Fruit fly (Drosophila melanogaster) whole organism, prepupa: ENCODE measurements around the gene Nhe3.

Experiments
- CG10631 ChIP-seq: fragments of 200-800 bp; sonication (Bioruptor generic); optimal IDR thresholded peaks from 2 replicates; lab custom pipeline; 2016; ENCODE audit warnings: missing biosample characterization, missing genetic modification characterization
- CG10669 ChIP-seq: fragments of 200-800 bp; sonication (Bioruptor generic); optimal IDR thresholded peaks from 3 replicates; lab custom pipeline; 2018; ENCODE audit warnings: missing biosample characterization, mild to moderate bottlenecking, missing genetic modification characterization, moderate library complexity
- CG11902 ChIP-seq: fragments of 200-800 bp; sonication (Bioruptor generic); optimal IDR thresholded peaks from 3 replicates; lab custom pipeline; 2016; ENCODE audit warnings: missing biosample characterization, missing genetic modification characterization
- CG15336 ChIP-seq: fragments of 200-800 bp; sonication (Bioruptor generic); IDR thresholded peaks from 2 replicates; pipeline ENCODE4 v1.3.6; 2022; ENCODE audit warnings: missing biosample characterization, missing genetic modification characterization
- CG1621 ChIP-seq: fragments of 200-800 bp; sonication (Bioruptor generic); optimal IDR thresholded peaks from 3 replicates; lab custom pipeline; 2018; ENCODE audit warnings: missing biosample characterization, mild to moderate bottlenecking, missing genetic modification characterization
- CG16779 ChIP-seq: fragments of 200-800 bp; sonication (Bioruptor generic); optimal IDR thresholded peaks from 3 replicates; lab custom pipeline; 2017; ENCODE audit warnings: missing biosample characterization, mild to moderate bottlenecking, missing genetic modification characterization
- CG31627 ChIP-seq: fragments of 200-800 bp; sonication (Bioruptor generic); optimal IDR thresholded peaks from 3 replicates; lab custom pipeline; 2016; ENCODE audit warnings: missing biosample characterization, missing genetic modification characterization
- CG32006 ChIP-seq: fragments of 200-800 bp; sonication (Bioruptor generic); optimal IDR thresholded peaks from 3 replicates; lab custom pipeline; 2017; ENCODE audit warnings: missing biosample characterization, mild to moderate bottlenecking, missing genetic modification characterization
- CG34406 ChIP-seq: fragments of 200-800 bp; sonication (Bioruptor generic); optimal IDR thresholded peaks from 3 replicates; lab custom pipeline; 2016; ENCODE audit warnings: missing biosample characterization, missing genetic modification characterization
- CG3919 ChIP-seq: fragments of 200-800 bp; sonication (Bioruptor generic); optimal IDR thresholded peaks from 3 replicates; lab custom pipeline; 2016; ENCODE audit warnings: missing biosample characterization, missing genetic modification characterization
- CG6163 ChIP-seq: fragments of 200-800 bp; sonication (Bioruptor generic); IDR thresholded peaks from 3 replicates; pipeline ENCODE4 v1.3.6; 2022; ENCODE audit warnings: missing biosample characterization, missing genetic modification characterization
- CG6276 ChIP-seq: fragments of 200-800 bp; sonication (Bioruptor generic); optimal IDR thresholded peaks from 2 replicates; lab custom pipeline; 2017; ENCODE audit warnings: missing biosample characterization, mild to moderate bottlenecking, missing genetic modification characterization
- CG6792 ChIP-seq: fragments of 200-800 bp; sonication (Bioruptor generic); optimal IDR thresholded peaks from 3 replicates; lab custom pipeline; 2016; ENCODE audit warnings: missing biosample characterization, missing genetic modification characterization
- CG6808 ChIP-seq: fragments of 200-800 bp; sonication (Bioruptor generic); optimal IDR thresholded peaks from 3 replicates; lab custom pipeline; 2017; ENCODE audit warnings: missing biosample characterization, missing genetic modification characterization, mild to moderate bottlenecking, moderate library complexity, missing genetic modification reagents
- CG6854 ChIP-seq: fragments of 200-800 bp; sonication (Bioruptor generic); optimal IDR thresholded peaks from 2 replicates; lab custom pipeline; 2017; ENCODE audit warnings: missing biosample characterization, mild to moderate bottlenecking, missing genetic modification characterization
- CG7368 ChIP-seq: fragments of 200-800 bp; sonication (Bioruptor generic); optimal IDR thresholded peaks from 3 replicates; lab custom pipeline; 2016; ENCODE audit warnings: missing biosample characterization, missing genetic modification characterization
- CG8119 ChIP-seq: fragments of 200-800 bp; sonication (Bioruptor generic); IDR thresholded peaks from 3 replicates; pipeline ENCODE4 v1.3.6; 2022; ENCODE audit warnings: missing biosample characterization, missing genetic modification characterization
- CG8319 ChIP-seq: fragments of 200-800 bp; sonication (Bioruptor generic); optimal IDR thresholded peaks from 3 replicates; lab custom pipeline; 2016; ENCODE audit warnings: missing biosample characterization, missing genetic modification characterization
- CG8632 ChIP-seq: fragments of 200-800 bp; sonication (Bioruptor generic); optimal IDR thresholded peaks from 3 replicates; lab custom pipeline; 2016; ENCODE audit warnings: missing biosample characterization, missing genetic modification characterization
- CG9139 ChIP-seq: fragments of 200-800 bp; sonication (Bioruptor generic); optimal IDR thresholded peaks from 3 replicates; lab custom pipeline; 2017; ENCODE audit warnings: missing biosample characterization, mild to moderate bottlenecking, missing genetic modification characterization
- Eip75B ChIP-seq: fragments of 200-800 bp; sonication (Bioruptor generic); optimal IDR thresholded peaks from 3 replicates; lab custom pipeline; 2016; ENCODE audit warnings: missing biosample characterization, missing genetic modification characterization
- Eip78C ChIP-seq: fragments of 200-800 bp; sonication (Bioruptor generic); peaks from one replicate; lab custom pipeline; 2016; ENCODE audit warnings: missing biosample characterization, missing genetic modification characterization
- Eip93F ChIP-seq: fragments of 200-800 bp; sonication (Bioruptor generic); optimal IDR thresholded peaks from 2 replicates; lab custom pipeline; 2016; ENCODE audit warnings: missing biosample characterization, mild to moderate bottlenecking, missing genetic modification characterization
- Ets21C ChIP-seq: fragments of 200-800 bp; sonication (Bioruptor generic); optimal IDR thresholded peaks from 3 replicates; lab custom pipeline; 2016; ENCODE audit warnings: missing biosample characterization, missing genetic modification characterization
- Hr38 ChIP-seq: sonication (Bioruptor generic); optimal IDR thresholded peaks from 2 replicates; lab custom pipeline; 2016; ENCODE audit warnings: missing biosample characterization, missing genetic modification characterization
- Hr39 ChIP-seq: fragments of 200-800 bp; sonication (Bioruptor generic); optimal IDR thresholded peaks from 2 replicates; lab custom pipeline; 2016; ENCODE audit warnings: missing biosample characterization, missing genetic modification characterization
- Hr4 ChIP-seq: fragments of 200-800 bp; sonication (Bioruptor generic); optimal IDR thresholded peaks from 3 replicates; lab custom pipeline; 2016; ENCODE audit warnings: missing biosample characterization, missing genetic modification characterization
- Lpt ChIP-seq: fragments of 200-800 bp; sonication (Bioruptor generic); optimal IDR thresholded peaks from 3 replicates; lab custom pipeline; 2016; ENCODE audit warnings: missing biosample characterization, missing genetic modification characterization
- Met ChIP-seq: fragments of 200-800 bp; sonication (Bioruptor generic); optimal IDR thresholded peaks from 3 replicates; lab custom pipeline; 2016; ENCODE audit warnings: missing biosample characterization, missing genetic modification characterization
- Smox ChIP-seq: fragments of 200-800 bp; sonication (Bioruptor generic); optimal IDR thresholded peaks from 3 replicates; lab custom pipeline; 2016; ENCODE audit warnings: missing biosample characterization, missing genetic modification characterization
- Sox102F ChIP-seq: fragments of 200-800 bp; sonication (Bioruptor generic); optimal IDR thresholded peaks from 2 replicates; lab custom pipeline; 2016; ENCODE audit warnings: missing biosample characterization, mild to moderate bottlenecking, missing genetic modification characterization
- acj6 ChIP-seq: fragments of 200-800 bp; sonication (Bioruptor generic); optimal IDR thresholded peaks from 3 replicates; lab custom pipeline; 2016; ENCODE audit warnings: missing biosample characterization, missing genetic modification characterization
- cyc ChIP-seq: fragments of 200-800 bp; sonication (Bioruptor generic); optimal IDR thresholded peaks from 3 replicates; lab custom pipeline; 2016; ENCODE audit warnings: missing biosample characterization, missing genetic modification characterization
- dac ChIP-seq: fragments of 200-800 bp; sonication (Bioruptor generic); optimal IDR thresholded peaks from 2 replicates; lab custom pipeline; 2017; ENCODE audit warnings: missing biosample characterization, mild to moderate bottlenecking, missing genetic modification characterization
- dsx ChIP-seq: fragments of 200-800 bp; optimal IDR thresholded peaks from 3 replicates; lab custom pipeline; 2019; ENCODE audit warnings: missing biosample characterization, mild to moderate bottlenecking, missing genetic modification characterization, moderate library complexity; ENCODE audit not compliant: poor library complexity, severe bottlenecking
- eg ChIP-seq: fragments of 200-800 bp; sonication (Bioruptor generic); IDR thresholded peaks from 3 replicates; pipeline ENCODE4 v1.3.6; 2022; ENCODE audit warnings: missing biosample characterization, missing genetic modification characterization
- esn ChIP-seq: fragments of 200-800 bp; sonication (Bioruptor generic); optimal IDR thresholded peaks from 2 replicates; lab custom pipeline; 2016; ENCODE audit warnings: missing biosample characterization, mild to moderate bottlenecking, missing genetic modification characterization, moderate library complexity
- fd85E ChIP-seq: fragments of 200-800 bp; sonication (Bioruptor generic); optimal IDR thresholded peaks from 3 replicates; lab custom pipeline; 2016; ENCODE audit warnings: missing biosample characterization, missing genetic modification characterization
- fkh ChIP-seq: fragments of 200-800 bp; sonication (Bioruptor generic); optimal IDR thresholded peaks from 3 replicates; lab custom pipeline; 2017; ENCODE audit warnings: missing biosample characterization, mild to moderate bottlenecking, missing genetic modification characterization, moderate library complexity
- lz ChIP-seq: fragments of 200-800 bp; sonication (Bioruptor generic); optimal IDR thresholded peaks from 3 replicates; lab custom pipeline; 2016; ENCODE audit warnings: missing biosample characterization, missing genetic modification characterization
- net ChIP-seq: fragments of 200-800 bp; sonication (Bioruptor generic); optimal IDR thresholded peaks from 3 replicates; lab custom pipeline; 2016; ENCODE audit warnings: missing biosample characterization, missing genetic modification characterization
- pdm3 ChIP-seq: fragments of 200-800 bp; sonication (Bioruptor generic); optimal IDR thresholded peaks from 3 replicates; lab custom pipeline; 2016; ENCODE audit warnings: missing biosample characterization, missing genetic modification characterization
- salr ChIP-seq, 2 experiments: fragments of 200-800 bp; sonication (Bioruptor generic); optimal IDR thresholded peaks; 3 replicates each; lab custom pipeline; 2016 to 2018; ENCODE audit warnings: missing biosample characterization in 2 of 2, missing genetic modification characterization in 2 of 2, mild to moderate bottlenecking in 1 of 2
- spab ChIP-seq: fragments of 200-800 bp; sonication (Bioruptor generic); optimal IDR thresholded peaks from 2 replicates; lab custom pipeline; 2017; ENCODE audit warnings: missing biosample characterization, mild to moderate bottlenecking, missing genetic modification characterization, missing genetic modification reagents
- ss ChIP-seq, 2 experiments: fragments of 200-800 bp; sonication (Bioruptor generic); optimal IDR thresholded peaks; 2 replicates in 1 of 2; 3 replicates in 1 of 2; lab custom pipeline; 2017 to 2018; ENCODE audit warnings: mild to moderate bottlenecking in 2 of 2, missing biosample characterization in 2 of 2, missing genetic modification characterization in 2 of 2, moderate library complexity in 1 of 2
- svp ChIP-seq: fragments of 200-800 bp; sonication (Bioruptor generic); peaks from one replicate; lab custom pipeline; 2016; ENCODE audit warnings: missing biosample characterization, missing genetic modification characterization
- topi ChIP-seq: fragments of 200-800 bp; sonication (Bioruptor generic); optimal IDR thresholded peaks from 3 replicates; lab custom pipeline; 2016; ENCODE audit warnings: missing biosample characterization, missing genetic modification characterization
- vri ChIP-seq: fragments of 200-800 bp; sonication (Bioruptor generic); optimal IDR thresholded peaks from 3 replicates; lab custom pipeline; 2016; ENCODE audit warnings: missing biosample characterization, mild to moderate bottlenecking, missing genetic modification characterization

Nhe3 gene

dm6 chr2L:6693794-6694254 lies 9.7 kb upstream of the Nhe3 start (continued):
- TF ChIP-seq CG10669 (GFP tag; lab: Kevin White, UChicago) (peak; percentile 62), CG6854 (GFP tag; lab: Kevin White, UChicago) (peak; percentile 38), acj6 (GFP tag; lab: Kevin White, UChicago) (peak; percentile 51), CG31627 (GFP tag; lab: Kevin White, UChicago) (peak; percentile 29), lz (GFP tag; lab: Kevin White, UChicago) (peak; percentile 49), Sox102F (GFP tag; lab: Kevin White, UChicago) (peak; percentile 36), CG6276 (GFP tag; lab: Kevin White, UChicago) (peak; percentile 82), net (GFP tag; lab: Kevin White, UChicago) (peak; percentile 68), Ets21C (peak; percentile 7), cyc (GFP tag; lab: Kevin White, UChicago) (peak; percentile 18), fd85E (GFP tag; lab: Kevin White, UChicago) (no peak), Eip75B (GFP tag; lab: Kevin White, UChicago) (peak; percentile 68), CG9139 (peak; percentile 62), Met (GFP tag; lab: Kevin White, UChicago) (peak; percentile 65), Smox (peak; percentile 33), topi (GFP tag; lab: Kevin White, UChicago) (peak; percentile 58), Eip78C (GFP tag; lab: Kevin White, UChicago) (peak; percentile 95), spab (GFP tag; lab: Kevin White, UChicago) (peak; percentile 64), Hr39 (GFP tag; lab: Kevin White, UChicago) (peak; percentile 6)

- TF ChIP-seq acj6 (GFP tag; lab: Kevin White, UChicago) (peak; percentile 20), Smox (peak; percentile 1), CG32006 (GFP tag; lab: Kevin White, UChicago) (peak; percentile 42), Eip93F (GFP tag; lab: Kevin White, UChicago) (no peak), Sox102F (GFP tag; lab: Kevin White, UChicago) (no peak), cyc (GFP tag; lab: Kevin White, UChicago) (no peak), CG6163 (GFP tag; lab: Robert Waterston, UW) (peak; percentile 52; the same call in 2 of the 3 replicates), salr (GFP tag; optimal IDR thresholded peaks at IDR 0.05; lab: Kevin White, UChicago) (no peak), CG8632 (no peak), esn (GFP tag; lab: Kevin White, UChicago) (no peak), lz (GFP tag; lab: Kevin White, UChicago) (no peak), CG6808 (GFP tag; lab: Kevin White, UChicago) (no peak), CG6792 (GFP tag; lab: Kevin White, UChicago) (no peak), CG8319 (GFP tag; lab: Kevin White, UChicago) (no peak), ss (GFP tag; optimal IDR thresholded peaks at IDR 0.05; lab: Kevin White, UChicago) (no peak), CG11902 (GFP tag; lab: Kevin White, UChicago) (no peak), CG7368 (GFP tag; lab: Kevin White, UChicago) (no peak), Hr38 (no peak), CG8119 (GFP tag; lab: Robert Waterston, UW) (peak; percentile 48; the same call in 1 of the 3 replicates), topi (GFP tag; lab: Kevin White, UChicago) (no peak), svp (GFP tag; lab: Kevin White, UChicago) (no peak), CG9139 (no peak), dsx (GFP tag; lab: Kevin White, UChicago) (no peak), eg (GFP tag; lab: Robert Waterston, UW) (no peak), fkh (no peak), CG16779 (tag; lab: Kevin White, UChicago) (no peak), CG6276 (GFP tag; lab: Kevin White, UChicago) (no peak), vri (GFP tag; lab: Kevin White, UChicago) (no peak), Met (GFP tag; lab: Kevin White, UChicago) (no peak), Hr4 (GFP tag; lab: Kevin White, UChicago) (peak; percentile 45), CG3919 (GFP tag; lab: Kevin White, UChicago) (peak; percentile 14), CG1621 (no peak), pdm3 (GFP tag; lab: Kevin White, UChicago) (peak; percentile 27), Ets21C (no peak), spab (GFP tag; lab: Kevin White, UChicago) (no peak), CG10669 (GFP tag; lab: Kevin White, UChicago) (peak; percentile 14), dac (no peak), CG34406 (GFP tag; lab: Kevin White, UChicago) (no peak), net (GFP tag; lab: Kevin White, UChicago) (no peak), CG15336 (GFP tag; lab: Robert Waterston, UW) (peak; percentile 39; the same call in 1 of the 2 replicates), CG10631 (GFP tag; lab: Kevin White, UChicago) (peak; percentile 36), CG31627 (GFP tag; lab: Kevin White, UChicago) (no peak), Lpt (no peak)
These were observed 7.9 kb upstream of the Nhe3 start for dm6 chr2L:6692048-6692447.
